Fruit fly (Drosophila melanogaster) whole organism, pupa: ENCODE measurements around the gene p53.

Source experiments
- CG14655 ChIP-seq: fragments of 200-800 bp; sonication (Bioruptor generic); optimal IDR thresholded peaks from 3 replicates; lab custom pipeline; 2017; ENCODE audit warnings: mild to moderate bottlenecking, missing biosample characterization, missing genetic modification reagents, missing genetic modification characterization
- CG17806 ChIP-seq: fragments of 200-800 bp; sonication (Bioruptor generic); optimal IDR thresholded peaks from 2 replicates; lab custom pipeline; 2018; ENCODE audit warnings: missing biosample characterization, mild to moderate bottlenecking, missing genetic modification characterization, moderate library complexity
- CG32121 ChIP-seq: fragments of 200-800 bp; sonication (Bioruptor generic); IDR thresholded peaks from 2 replicates; pipeline ENCODE4 v1.3.6; 2022; ENCODE audit warnings: missing biosample characterization, missing genetic modification characterization
- CG4496 ChIP-seq: fragments of 200-800 bp; sonication (Bioruptor generic); IDR thresholded peaks from 3 replicates; pipeline ENCODE4 v1.3.6; 2022; ENCODE audit warnings: missing biosample characterization, missing genetic modification characterization
- CG8159 ChIP-seq: fragments of 200-800 bp; sonication (Bioruptor generic); optimal IDR thresholded peaks from 3 replicates; lab custom pipeline; 2018; ENCODE audit warnings: missing biosample characterization, mild to moderate bottlenecking, missing genetic modification characterization, moderate library complexity
- CG8301 ChIP-seq: fragments of 200-800 bp; sonication (Bioruptor generic); optimal IDR thresholded peaks from 2 replicates; lab custom pipeline; 2018; ENCODE audit warnings: missing biosample characterization, mild to moderate bottlenecking, missing genetic modification characterization
- CG9948 ChIP-seq: fragments of 200-800 bp; sonication (Bioruptor generic); optimal IDR thresholded peaks from 2 replicates; lab custom pipeline; 2018; ENCODE audit warnings: missing biosample characterization, mild to moderate bottlenecking, missing genetic modification characterization, moderate library complexity
- EcR ChIP-seq: fragments of 200-800 bp; sonication (Bioruptor generic); optimal IDR thresholded peaks from 3 replicates; lab custom pipeline; 2019; ENCODE audit warnings: missing biosample characterization, missing genetic modification characterization, mild to moderate bottlenecking, moderate library complexity, missing genetic modification reagents
- Ets98B ChIP-seq: fragments of 200-800 bp; sonication (Bioruptor generic); IDR thresholded peaks from 2 replicates; pipeline ENCODE4 v1.3.6; 2022; ENCODE audit warnings: missing biosample characterization, missing genetic modification characterization
- Pif1B ChIP-seq: fragments of 200-800 bp; sonication (Bioruptor generic); optimal IDR thresholded peaks from 3 replicates; lab custom pipeline; 2016; ENCODE audit warnings: missing biosample characterization, missing genetic modification characterization
- gl ChIP-seq: fragments of 200-800 bp; sonication (Bioruptor generic); optimal IDR thresholded peaks from 2 replicates; lab custom pipeline; 2018; ENCODE audit warnings: missing biosample characterization, mild to moderate bottlenecking, missing genetic modification characterization
- rn ChIP-seq: fragments of 200-800 bp; sonication (Bioruptor generic); IDR thresholded peaks from 2 replicates; pipeline ENCODE4 v1.3.6; 2022; ENCODE audit warnings: missing biosample characterization, missing genetic modification characterization

DNA sequence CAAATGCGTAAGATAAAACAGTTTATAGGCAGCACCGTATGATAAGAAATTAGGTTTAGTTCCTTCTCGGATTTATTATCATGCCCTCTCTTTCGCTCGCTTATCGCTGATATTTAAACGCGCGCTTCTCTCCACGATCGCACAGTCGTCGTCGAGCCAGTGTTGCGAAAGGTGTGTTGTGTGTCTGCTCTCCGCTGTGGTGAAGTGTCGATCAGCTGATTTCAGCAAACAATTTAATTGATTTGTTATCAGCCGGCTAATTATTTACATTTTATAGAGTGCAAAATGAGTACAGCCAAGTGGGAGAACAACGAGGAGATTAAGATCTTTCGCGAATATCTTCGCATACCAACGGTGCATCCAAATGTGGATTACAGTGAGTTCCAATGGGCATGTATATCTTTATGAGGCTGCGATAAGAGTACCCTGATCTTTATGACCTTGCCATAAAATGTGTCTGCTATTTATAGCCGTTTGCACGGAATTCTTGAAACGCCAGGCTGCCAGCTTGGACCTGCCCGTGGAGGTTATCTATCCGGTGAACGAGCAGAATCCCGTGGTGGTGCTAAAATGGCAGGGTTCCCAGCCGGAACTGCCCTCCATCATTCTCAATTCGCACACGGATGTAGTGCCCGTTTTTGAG is 37.8 kb upstream of the p53 start, which contains the start of the genes CG17110 and CG6726:
- TF ChIP-seq rn (GFP tag; lab: Robert Waterston, UW) (no peak), CG4496 (GFP tag; lab: Robert Waterston, UW) (no peak), CG8301 (tag; lab: Kevin White, UChicago) (no peak), CG8159 (tag; lab: Kevin White, UChicago) (no peak), EcR (GFP tag; lab: Kevin White, UChicago) (no peak), gl (tag; lab: Kevin White, UChicago) (no peak), CG17806 (no peak), CG9948 (tag; lab: Kevin White, UChicago) (no peak), CG32121 (GFP tag; lab: Robert Waterston, UW) (no peak), Pif1B (no peak), Ets98B (GFP tag; lab: Robert Waterston, UW) (no peak), CG14655 (no peak)
